Fruit fly (Drosophila melanogaster) whole organism, embryonic: ENCODE data around the gene CG7579.
A peak's percentile ranks its signal among the peaks of the same experiment; 100 is the strongest.

Source experiments
- B-H2 ChIP-seq: fragments of 200-800 bp; sonication (Bioruptor generic); optimal IDR thresholded peaks from 2 replicates; lab custom pipeline; 2018; ENCODE audit warnings: missing biosample characterization, mild to moderate bottlenecking, missing genetic modification characterization
- BEAF-32 ChIP-seq: fragments of 200-800 bp; sonication (Bioruptor generic); optimal IDR thresholded peaks from 3 replicates; lab custom pipeline; 2017; ENCODE audit warnings: missing biosample characterization, missing genetic modification characterization, mild to moderate bottlenecking, moderate library complexity, missing genetic modification reagents
- CG12659 ChIP-seq: fragments of 200-800 bp; sonication (Bioruptor generic); optimal IDR thresholded peaks from 3 replicates; lab custom pipeline; 2017; ENCODE audit warnings: mild to moderate bottlenecking, missing biosample characterization, missing genetic modification reagents, missing genetic modification characterization
- CG12769 ChIP-seq: fragments of 200-800 bp; sonication (Bioruptor generic); optimal IDR thresholded peaks from 2 replicates; lab custom pipeline; 2019; ENCODE audit warnings: missing biosample characterization, mild to moderate bottlenecking, missing genetic modification characterization, moderate library complexity
- CG13424 ChIP-seq: fragments of 200-800 bp; sonication (Bioruptor generic); optimal IDR thresholded peaks from 2 replicates; lab custom pipeline; 2019; ENCODE audit warnings: missing biosample characterization, mild to moderate bottlenecking, missing genetic modification characterization, moderate library complexity
- CG15073 ChIP-seq: fragments of 200-800 bp; sonication (Bioruptor generic); optimal IDR thresholded peaks from 2 replicates; lab custom pipeline; 2016; ENCODE audit warnings: missing biosample characterization, missing genetic modification characterization
- CG1529 ChIP-seq: fragments of 200-800 bp; sonication (Bioruptor generic); optimal IDR thresholded peaks from 3 replicates; lab custom pipeline; 2018; ENCODE audit warnings: missing biosample characterization, missing genetic modification characterization
- CG16813 ChIP-seq: fragments of 200-800 bp; sonication (Bioruptor generic); IDR thresholded peaks from 3 replicates; pipeline ENCODE4 v1.3.6; 2022; ENCODE audit warnings: missing biosample characterization, missing genetic modification characterization; ENCODE audit not compliant: partially characterized antibody
- CG17385 ChIP-seq: fragments of 200-800 bp; sonication (Bioruptor generic); optimal IDR thresholded peaks from 3 replicates; lab custom pipeline; 2018; ENCODE audit warnings: missing biosample characterization, mild to moderate bottlenecking, missing genetic modification characterization
- CG17829 ChIP-seq: fragments of 200-800 bp; optimal IDR thresholded peaks from 2 replicates; lab custom pipeline; 2019; ENCODE audit warnings: missing biosample characterization, mild to moderate bottlenecking, missing genetic modification characterization, moderate library complexity
- CG30020 ChIP-seq: fragments of 200-800 bp; optimal IDR thresholded peaks from 2 replicates; lab custom pipeline; 2019; ENCODE audit warnings: missing biosample characterization, mild to moderate bottlenecking, missing genetic modification characterization, moderate library complexity
- CG31224 ChIP-seq: fragments of 200-800 bp; sonication (Bioruptor generic); IDR thresholded peaks from 2 replicates; pipeline ENCODE4 v1.3.6; 2022; ENCODE audit warnings: missing biosample characterization, missing genetic modification characterization
- CG31365 ChIP-seq: fragments of 200-800 bp; sonication (Bioruptor generic); optimal IDR thresholded peaks from 2 replicates; lab custom pipeline; 2018; ENCODE audit warnings: missing biosample characterization, mild to moderate bottlenecking, missing genetic modification characterization
- CG33213 ChIP-seq: fragments of 200-800 bp; sonication (Bioruptor generic); optimal IDR thresholded peaks from 3 replicates; lab custom pipeline; 2016; ENCODE audit warnings: missing biosample characterization, missing genetic modification characterization
- CG34224 ChIP-seq: fragments of 200-800 bp; sonication (Bioruptor generic); IDR thresholded peaks from 3 replicates; pipeline ENCODE4 v1.3.6; 2022; ENCODE audit warnings: missing biosample characterization, missing genetic modification characterization; ENCODE audit not compliant: partially characterized antibody
- CG4328 ChIP-seq: fragments of 200-800 bp; sonication (Bioruptor generic); optimal IDR thresholded peaks from 3 replicates; lab custom pipeline; 2017; ENCODE audit warnings: missing biosample characterization, missing genetic modification reagents, missing genetic modification characterization
- CG4360 ChIP-seq: fragments of 200-800 bp; sonication (Bioruptor generic); IDR thresholded peaks from 2 replicates; pipeline ENCODE4 v1.3.6; 2022; ENCODE audit warnings: missing biosample characterization, missing genetic modification characterization
- CG43689 ChIP-seq: fragments of 200-800 bp; sonication (Bioruptor generic); IDR thresholded peaks from 2 replicates; pipeline ENCODE4 v1.3.6; 2022; ENCODE audit warnings: missing biosample characterization, missing genetic modification characterization
- CG5245 ChIP-seq: fragments of 200-800 bp; sonication (Bioruptor generic); optimal IDR thresholded peaks from 3 replicates; lab custom pipeline; 2016; ENCODE audit warnings: missing biosample characterization, missing genetic modification characterization
- CG6654 ChIP-seq: fragments of 200-800 bp; sonication (Bioruptor generic); optimal IDR thresholded peaks from 2 replicates; lab custom pipeline; 2017; ENCODE audit warnings: missing biosample characterization, mild to moderate bottlenecking, missing genetic modification characterization
- CG8359 ChIP-seq: fragments of 200-800 bp; sonication (Bioruptor generic); optimal IDR thresholded peaks from 2 replicates; lab custom pipeline; 2017; ENCODE audit warnings: missing biosample characterization, mild to moderate bottlenecking, missing genetic modification characterization, borderline replicate concordance
- CG8388 ChIP-seq: fragments of 200-800 bp; sonication (Bioruptor generic); optimal IDR thresholded peaks from 2 replicates; lab custom pipeline; 2019; ENCODE audit warnings: missing biosample characterization, mild to moderate bottlenecking, missing genetic modification characterization, moderate library complexity
- CG9817 ChIP-seq: fragments of 200-800 bp; sonication (Bioruptor generic); optimal IDR thresholded peaks from 2 replicates; lab custom pipeline; 2018; ENCODE audit warnings: missing biosample characterization, mild to moderate bottlenecking, missing genetic modification characterization, moderate library complexity
- Chrac-16 ChIP-seq: fragments of 200-800 bp; sonication (Bioruptor generic); optimal IDR thresholded peaks from 3 replicates; lab custom pipeline; 2016; ENCODE audit warnings: missing biosample characterization, missing genetic modification characterization
- Dp ChIP-seq: fragments of 200-800 bp; sonication (Bioruptor generic); optimal IDR thresholded peaks from 2 replicates; lab custom pipeline; 2018; ENCODE audit warnings: missing biosample characterization, mild to moderate bottlenecking, missing genetic modification characterization, moderate library complexity
- Fer1 ChIP-seq: fragments of 200-800 bp; sonication (Bioruptor generic); optimal IDR thresholded peaks from 2 replicates; lab custom pipeline; 2017; ENCODE audit warnings: missing biosample characterization, mild to moderate bottlenecking, missing genetic modification characterization
- HLH4C ChIP-seq: fragments of 200-800 bp; sonication (Bioruptor generic); IDR thresholded peaks from 3 replicates; pipeline ENCODE4 v1.3.6; 2022; ENCODE audit warnings: missing biosample characterization, missing genetic modification characterization; ENCODE audit not compliant: partially characterized antibody
- Med ChIP-seq: fragments of 200-800 bp; sonication (Bioruptor generic); peaks from one replicate; lab custom pipeline; 2016; ENCODE audit warnings: missing biosample characterization, missing genetic modification characterization, mild to moderate bottlenecking, inconsistent platforms, moderate library complexity
- Myb ChIP-seq: fragments of 200-800 bp; sonication (Bioruptor generic); optimal IDR thresholded peaks from 2 replicates; lab custom pipeline; 2016; ENCODE audit warnings: missing biosample characterization, missing genetic modification characterization
- NC2β ChIP-seq: fragments of 200-800 bp; sonication (Bioruptor generic); optimal IDR thresholded peaks from 2 replicates; lab custom pipeline; 2016; ENCODE audit warnings: missing biosample characterization, missing genetic modification characterization
- Oli ChIP-seq: fragments of 200-800 bp; sonication (Bioruptor generic); optimal IDR thresholded peaks from 2 replicates; lab custom pipeline; 2018; ENCODE audit warnings: missing biosample characterization, mild to moderate bottlenecking, missing genetic modification characterization, moderate library complexity
- Ptx1 ChIP-seq: fragments of 200-800 bp; sonication (Bioruptor generic); IDR thresholded peaks from 2 replicates; pipeline ENCODE4 v1.3.6; 2022; ENCODE audit warnings: missing biosample characterization, missing genetic modification characterization
- Sin3A ChIP-seq: fragments of >200 bp; optimal IDR thresholded peaks from 2 replicates; lab custom pipeline; 2018
- Six4 ChIP-seq: fragments of 200-800 bp; sonication (Bioruptor generic); optimal IDR thresholded peaks from 2 replicates; lab custom pipeline; 2016; ENCODE audit warnings: missing biosample characterization, missing genetic modification characterization
- Stat92E ChIP-seq, 3 experiments: fragments of >200 bp in 2 of 3; fragments of 200-800 bp in 1 of 3; sonication (Bioruptor generic) in 1 of 3; optimal IDR thresholded peaks; 2 replicates each; lab custom pipeline; 2017 to 2019; ENCODE audit warnings: missing biosample characterization in 3 of 3, missing genetic modification characterization in 3 of 3, mild to moderate bottlenecking in 1 of 3, moderate library complexity in 1 of 3
- TFAM ChIP-seq: fragments of 200-800 bp; sonication (Bioruptor generic); optimal IDR thresholded peaks from 2 replicates; lab custom pipeline; 2017; ENCODE audit warnings: missing biosample characterization, missing genetic modification characterization, inconsistent platforms
- Trl ChIP-seq, 3 experiments: fragments of >200 bp in 2 of 3; fragments of 200-800 bp in 1 of 3; sonication (Bioruptor generic) in 1 of 3; optimal IDR thresholded peaks; 2 replicates in 1 of 3; 3 replicates in 2 of 3; lab custom pipeline; 2016 to 2017; ENCODE audit warnings: missing biosample characterization in 1 of 3, missing genetic modification characterization in 1 of 3
- Usf ChIP-seq: fragments of 200-800 bp; sonication (Bioruptor generic); optimal IDR thresholded peaks from 2 replicates; lab custom pipeline; 2017; ENCODE audit warnings: missing genotype, missing biosample characterization, missing genetic modification characterization
- aop ChIP-seq: fragments of 200-800 bp; sonication (Bioruptor generic); IDR thresholded peaks from 2 replicates; pipeline ENCODE4 v1.3.6; 2022; ENCODE audit warnings: missing biosample characterization, missing genetic modification characterization
- ap ChIP-seq: fragments of 200-800 bp; sonication (Bioruptor generic); IDR thresholded peaks from 2 replicates; pipeline ENCODE4 v1.3.6; 2022; ENCODE audit warnings: missing biosample characterization, missing genetic modification characterization
- eyg ChIP-seq: fragments of 200-800 bp; sonication (Bioruptor generic); optimal IDR thresholded peaks from 3 replicates; lab custom pipeline; 2016; ENCODE audit warnings: missing biosample characterization, missing genetic modification characterization
- fd64A ChIP-seq: fragments of 200-800 bp; sonication (Bioruptor generic); optimal IDR thresholded peaks from 3 replicates; lab custom pipeline; 2018; ENCODE audit warnings: missing biosample characterization, mild to moderate bottlenecking, missing genetic modification characterization
- grn ChIP-seq: fragments of 200-800 bp; sonication (Bioruptor generic); optimal IDR thresholded peaks from 3 replicates; lab custom pipeline; 2017; ENCODE audit warnings: missing biosample characterization, missing genetic modification characterization
- jigr1 ChIP-seq: fragments of 200-800 bp; sonication (Bioruptor generic); IDR thresholded peaks from 3 replicates; pipeline ENCODE4 v1.3.6; 2022; ENCODE audit warnings: missing biosample characterization, missing genetic modification characterization
- jing ChIP-seq: fragments of 200-800 bp; sonication (Bioruptor generic); optimal IDR thresholded peaks from 2 replicates; lab custom pipeline; 2018; ENCODE audit warnings: missing biosample characterization, mild to moderate bottlenecking, missing genetic modification characterization
- lab ChIP-seq: fragments of 200-800 bp; sonication (Bioruptor generic); optimal IDR thresholded peaks from 3 replicates; lab custom pipeline; 2017; ENCODE audit warnings: missing biosample characterization, missing genetic modification characterization, mild to moderate bottlenecking, moderate library complexity, missing genetic modification reagents
- lmd ChIP-seq: fragments of 200-800 bp; sonication (Bioruptor generic); IDR thresholded peaks from 2 replicates; pipeline ENCODE4 v1.3.6; 2022; ENCODE audit warnings: missing biosample characterization, missing genetic modification characterization
- pita ChIP-seq: fragments of 200-800 bp; sonication (Bioruptor generic); optimal IDR thresholded peaks from 2 replicates; lab custom pipeline; 2017; ENCODE audit warnings: missing biosample characterization, mild to moderate bottlenecking, missing genetic modification characterization
- salm ChIP-seq: fragments of 200-800 bp; sonication (Bioruptor generic); optimal IDR thresholded peaks from 2 replicates; lab custom pipeline; 2018; ENCODE audit warnings: missing biosample characterization, mild to moderate bottlenecking, missing genetic modification characterization
- sqz ChIP-seq: fragments of 200-800 bp; sonication (Bioruptor generic); optimal IDR thresholded peaks from 3 replicates; lab custom pipeline; 2018; ENCODE audit warnings: missing biosample characterization, mild to moderate bottlenecking, missing genetic modification characterization
- unpg ChIP-seq: fragments of 200-800 bp; sonication (Bioruptor generic); optimal IDR thresholded peaks from 3 replicates; lab custom pipeline; 2018; ENCODE audit warnings: missing biosample characterization, mild to moderate bottlenecking, missing genetic modification characterization, moderate library complexity

The CG7579 gene

DNA sequence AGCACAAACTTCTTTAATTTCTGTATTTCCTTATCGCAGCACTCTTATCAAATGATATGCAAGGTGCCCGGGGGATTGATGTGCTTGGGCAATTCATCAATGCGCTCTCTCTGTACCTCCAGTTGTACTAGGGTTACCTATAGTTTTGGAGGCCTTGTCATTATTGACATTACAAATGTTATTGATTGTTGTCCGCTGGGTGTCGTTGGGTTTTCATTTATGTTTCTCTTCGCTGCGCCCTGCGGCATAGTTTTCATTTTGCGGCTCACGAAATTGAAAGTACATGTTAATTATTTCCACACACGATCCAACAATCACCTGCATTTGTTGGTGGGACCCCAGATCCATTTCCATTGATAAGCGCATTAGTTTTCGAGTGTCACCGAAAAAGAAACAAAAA lies 23.0 kb upstream of the CG7579 start:
- no peak for TF ChIP-seq Chrac-16 (GFP tag; lab: Kevin White, UChicago)
- peak; percentile 68 for TF ChIP-seq lab (GFP tag; lab: Kevin White, UChicago)
- no peak for TF ChIP-seq CG13424 (tag; lab: Kevin White, UChicago)
- TF ChIP-seq pita (GFP tag; lab: Kevin White, UChicago), result no peak
- TF ChIP-seq CG30020, result no peak
- TF ChIP-seq CG1529 (GFP tag; lab: Kevin White, UChicago), result no peak
- no peak for TF ChIP-seq Fer1 (GFP tag; lab: Kevin White, UChicago)
- no peak for TF ChIP-seq Trl (optimal IDR thresholded peaks at IDR 0.05; lab: Kevin White, UChicago)
- TF ChIP-seq Trl (GFP tag; optimal IDR thresholded peaks at IDR 0.05; lab: Kevin White, UChicago), result no peak
- TF ChIP-seq BEAF-32 (GFP tag; lab: Kevin White, UChicago), result no peak
- no peak for TF ChIP-seq salm (tag; lab: Kevin White, UChicago)
- no peak for TF ChIP-seq NC2β (GFP tag; lab: Kevin White, UChicago)
- no peak for TF ChIP-seq CG43689
- peak; percentile 69 for TF ChIP-seq Med
- TF ChIP-seq CG4328 (GFP tag; lab: Kevin White, UChicago), result no peak
- TF ChIP-seq CG31365 (tag; lab: Kevin White, UChicago), result no peak
- no peak for TF ChIP-seq Usf
- TF ChIP-seq CG12769, result no peak
- no peak for TF ChIP-seq CG31224 (GFP tag; lab: Robert Waterston, UW)
- peak; percentile 2 for TF ChIP-seq sqz (GFP tag; lab: Kevin White, UChicago)
- no peak for TF ChIP-seq eyg (GFP tag; lab: Kevin White, UChicago)
- peak; percentile 28 for TF ChIP-seq fd64A (GFP tag; lab: Kevin White, UChicago)
- TF ChIP-seq Ptx1 (GFP tag; lab: Robert Waterston, UW), result no peak
- TF ChIP-seq CG34224 (GFP tag; lab: Robert Waterston, UW), result no peak
- TF ChIP-seq Dp (GFP tag; lab: Kevin White, UChicago), result no peak
- no peak for TF ChIP-seq CG8359 (GFP tag; lab: Kevin White, UChicago)
- no peak for TF ChIP-seq CG4360 (GFP tag; lab: Robert Waterston, UW)
- TF ChIP-seq TFAM (GFP tag; lab: Kevin White, UChicago), result no peak
- TF ChIP-seq CG16813 (GFP tag; lab: Robert Waterston, UW), result no peak
- TF ChIP-seq Oli (tag; lab: Kevin White, UChicago), result no peak
- no peak for TF ChIP-seq CG12659 (GFP tag; lab: Kevin White, UChicago)
- no peak for TF ChIP-seq CG33213 (GFP tag; lab: Kevin White, UChicago)
- no peak for TF ChIP-seq Sin3A (lab: Kevin White, UChicago)
- no peak for TF ChIP-seq Stat92E (GFP tag; optimal IDR thresholded peaks at IDR 0.05; lab: Kevin White, UChicago)
- no peak for TF ChIP-seq CG15073 (GFP tag; lab: Kevin White, UChicago)
- no peak for TF ChIP-seq lmd (GFP tag; lab: Robert Waterston, UW)
- peak; percentile 5 for TF ChIP-seq unpg (GFP tag; lab: Kevin White, UChicago)
- no peak for TF ChIP-seq CG8388 (GFP tag; lab: Kevin White, UChicago)
- TF ChIP-seq jigr1, result no peak
- no peak for TF ChIP-seq CG5245 (GFP tag; lab: Kevin White, UChicago)
- TF ChIP-seq CG6654 (GFP tag; lab: Kevin White, UChicago), result no peak
- no peak for TF ChIP-seq B-H2 (GFP tag; lab: Kevin White, UChicago)
- TF ChIP-seq Six4 (GFP tag; lab: Kevin White, UChicago), result no peak
- TF ChIP-seq CG9817 (tag; lab: Kevin White, UChicago), result no peak
- no peak for TF ChIP-seq ap (GFP tag; lab: Robert Waterston, UW)
- no peak for TF ChIP-seq HLH4C
- TF ChIP-seq Myb (GFP tag; lab: Kevin White, UChicago), result no peak
- TF ChIP-seq aop (GFP tag; lab: Robert Waterston, UW), result no peak
- peak; percentile 61 for TF ChIP-seq grn (GFP tag; lab: Kevin White, UChicago)
- no peak for TF ChIP-seq jing
- TF ChIP-seq CG17829 (tag; lab: Kevin White, UChicago), result no peak
- TF ChIP-seq CG17385 (GFP tag; lab: Kevin White, UChicago), result no peak
